In the genomic region with DNA sequence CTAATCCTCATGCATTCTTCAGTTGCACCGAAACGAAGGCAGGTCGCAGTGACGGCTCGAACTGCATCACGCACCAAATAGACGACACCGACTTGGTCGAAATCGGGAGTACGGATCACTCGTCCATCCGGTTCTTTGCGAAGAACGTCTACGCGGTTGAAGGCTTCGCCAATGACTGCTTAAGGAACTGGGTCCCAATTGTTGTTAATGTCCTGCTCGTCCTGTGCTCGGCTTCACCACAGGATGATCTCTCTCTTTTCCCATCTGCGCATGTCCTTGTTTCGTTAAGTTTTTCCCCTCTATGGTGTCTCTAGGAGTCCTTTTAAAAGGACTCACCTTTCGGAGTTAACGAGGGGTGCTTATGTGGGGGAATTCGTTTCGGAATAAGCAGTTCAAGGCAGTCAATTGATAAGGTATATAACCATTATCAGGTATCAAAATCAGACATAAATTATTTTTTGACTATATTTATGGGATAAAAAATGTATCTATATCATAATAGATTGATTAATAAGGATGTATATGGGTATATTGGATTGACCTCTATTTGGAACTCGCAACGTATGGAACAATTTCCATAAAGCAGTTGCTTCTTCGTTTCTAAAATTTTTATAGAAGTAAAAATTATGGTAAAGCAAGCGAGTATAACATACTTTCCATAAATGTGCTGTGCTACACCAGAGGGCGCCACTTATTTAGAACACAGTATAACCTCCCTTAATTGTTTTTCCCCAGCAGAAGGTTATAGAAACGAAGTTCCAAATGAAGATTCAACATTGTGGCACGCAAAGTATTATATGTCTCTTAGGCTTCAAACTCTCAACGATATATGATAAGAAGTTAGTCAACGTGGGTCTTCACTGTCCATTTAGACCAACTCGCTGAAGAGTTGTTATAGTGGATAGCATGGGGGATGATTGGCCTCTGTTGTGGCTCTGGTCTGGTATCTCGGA, we compare ENCODE assay signal across 1 fruit fly cellular context.
TF ChIP-seq lines count a peak whose summit lies in the region.

Gene dpr20 (minus strand): TSS at position 186 of the 953 bp plus-strand sequence.

TF ChIP-seq in whole organism, embryonic, 481 proteins besides CTCF, POLR2A, EP300 and RAD21 (continued from another document):
- TF ChIP-seq dpn (GFP tag; optimal IDR thresholded peaks at IDR 0.05; lab: Kevin White, UChicago) (peak; percentile 79 to 82), grn (GFP tag; optimal IDR thresholded peaks at IDR 0.05; lab: Kevin White, UChicago) (no peak), nom (GFP tag; optimal IDR thresholded peaks at IDR 0.05; lab: Kevin White, UChicago) (peak; percentile 59), ewg (GFP tag; optimal IDR thresholded peaks at IDR 0.05; lab: Kevin White, UChicago) (peak; percentile 55), CG17385 (GFP tag; optimal IDR thresholded peaks at IDR 0.05; lab: Kevin White, UChicago) (peak; percentile 67), vnd (GFP tag; IDR thresholded peaks at IDR 0.05; lab: Robert Waterston, UW; ENCODE audit: partially characterized antibody) (no peak), CG8924 (tag; optimal IDR thresholded peaks at IDR 0.05; lab: Kevin White, UChicago) (peak; percentile 58), CG1024 (GFP tag; IDR thresholded peaks at IDR 0.05; lab: Robert Waterston, UW) (peak; percentile 50), CG14710 (tag; optimal IDR thresholded peaks at IDR 0.05; lab: Kevin White, UChicago) (peak; percentile 19), CG32767 (GFP tag; IDR thresholded peaks at IDR 0.05; lab: Robert Waterston, UW) (peak; percentile 79), jumu (GFP tag; optimal IDR thresholded peaks at IDR 0.05; lab: Kevin White, UChicago) (peak; percentile 64), nerfin-2 (GFP tag; IDR thresholded peaks at IDR 0.05; lab: Robert Waterston, UW; ENCODE audit: partially characterized antibody) (no peak), run (tag; optimal IDR thresholded peaks at IDR 0.05; lab: Kevin White, UChicago) (no peak), tio (GFP tag; optimal IDR thresholded peaks at IDR 0.05; lab: Kevin White, UChicago) (peak; percentile 55), Fer2 (tag; optimal IDR thresholded peaks at IDR 0.05; lab: Kevin White, UChicago) (peak; percentile 63), CG9797 (GFP tag; optimal IDR thresholded peaks at IDR 0.05; lab: Kevin White, UChicago) (no peak), H15 (GFP tag; IDR thresholded peaks at IDR 0.05; lab: Robert Waterston, UW) (peak; percentile 82), Dll (GFP tag; IDR thresholded peaks at IDR 0.05; lab: Robert Waterston, UW; ENCODE audit: partially characterized antibody) (no peak), CG6175 (GFP tag; IDR thresholded peaks at IDR 0.05; lab: Robert Waterston, UW) (peak; percentile 81), Myb (GFP tag; optimal IDR thresholded peaks at IDR 0.05; lab: Kevin White, UChicago) (peak; percentile 58), tin (GFP tag; optimal IDR thresholded peaks at IDR 0.05; lab: Kevin White, UChicago) (peak; percentile 59), CG8089 (GFP tag; optimal IDR thresholded peaks at IDR 0.05; lab: Kevin White, UChicago) (peak; percentile 7), CG11696 (GFP tag; IDR thresholded peaks at IDR 0.05; lab: Robert Waterston, UW) (peak; percentile 74), sd (tag; optimal IDR thresholded peaks at IDR 0.05; lab: Kevin White, UChicago) (peak; percentile 13), CG4360 (GFP tag; IDR thresholded peaks at IDR 0.05; lab: Robert Waterston, UW) (peak; percentile 52), tgo (GFP tag; IDR thresholded peaks at IDR 0.05; lab: Robert Waterston, UW) (peak; percentile 87), Atf3 (GFP tag; optimal IDR thresholded peaks at IDR 0.05; lab: Kevin White, UChicago) (peak; percentile 49), hth (optimal IDR thresholded peaks at IDR 0.05; lab: Kevin White, UChicago) (no peak)
